Fruit fly (Drosophila melanogaster): ENCODE data around the gene RpS27A.
A peak's percentile ranks its signal among the peaks of the same experiment; 100 is the strongest.

DNA sequence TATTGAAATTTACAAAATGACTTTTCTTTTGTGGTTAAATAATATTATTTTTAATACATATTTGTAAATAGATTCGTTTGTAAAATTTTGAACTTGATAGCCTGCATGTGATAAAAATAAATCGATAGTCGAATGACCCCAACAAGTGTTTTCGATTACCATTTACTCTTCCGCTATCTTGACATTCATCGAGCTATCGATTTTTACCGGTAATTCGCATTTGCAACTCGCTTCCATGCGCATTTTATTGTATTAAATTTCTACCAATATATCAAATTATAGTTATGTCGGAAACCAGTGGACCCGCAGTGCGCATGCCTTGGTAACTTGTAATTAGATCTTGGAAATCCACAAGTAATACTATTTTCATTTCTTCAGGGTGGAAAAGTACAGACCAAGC lies 10.8 kb downstream of the RpS27A start, which contains the start of gene RfC3:
- TF ChIP-seq Mrtf (GFP tag; IDR thresholded peaks at IDR 0.05) (no peak), CG7963 (GFP tag; IDR thresholded peaks at IDR 0.05; ENCODE audit: partially characterized antibody) (peak; percentile 94), psq (GFP tag; optimal IDR thresholded peaks at IDR 0.05) (no peak), CG31365 (tag; optimal IDR thresholded peaks at IDR 0.05) (no peak), CG8359 (GFP tag; optimal IDR thresholded peaks at IDR 0.05; ENCODE audit: borderline replicate concordance) (no peak), Xrp1 (GFP tag; IDR thresholded peaks at IDR 0.05) (no peak), CG12942 (GFP tag; optimal IDR thresholded peaks at IDR 0.05) (no peak), lov (optimal IDR thresholded peaks at IDR 0.05) (no peak), lov (GFP tag; IDR thresholded peaks at IDR 0.05) (no peak), CG3407 (GFP tag; optimal IDR thresholded peaks at IDR 0.05) (no peak), CG9797 (GFP tag; optimal IDR thresholded peaks at IDR 0.05) (no peak), jigr1 (GFP tag; IDR thresholded peaks at IDR 0.05) (no peak), Oli (tag; optimal IDR thresholded peaks at IDR 0.05) (no peak), fd3F (GFP tag; optimal IDR thresholded peaks at IDR 0.05) (no peak)
